Worm (Caenorhabditis elegans): ENCODE results near the gene acsd-1.
"Not testable (repeated sequence)": the region's sequence is repeated elsewhere in the genome, so short reads cannot be mapped to it uniquely, and the experiment has no call there.

Gene acsd-1

DNA sequence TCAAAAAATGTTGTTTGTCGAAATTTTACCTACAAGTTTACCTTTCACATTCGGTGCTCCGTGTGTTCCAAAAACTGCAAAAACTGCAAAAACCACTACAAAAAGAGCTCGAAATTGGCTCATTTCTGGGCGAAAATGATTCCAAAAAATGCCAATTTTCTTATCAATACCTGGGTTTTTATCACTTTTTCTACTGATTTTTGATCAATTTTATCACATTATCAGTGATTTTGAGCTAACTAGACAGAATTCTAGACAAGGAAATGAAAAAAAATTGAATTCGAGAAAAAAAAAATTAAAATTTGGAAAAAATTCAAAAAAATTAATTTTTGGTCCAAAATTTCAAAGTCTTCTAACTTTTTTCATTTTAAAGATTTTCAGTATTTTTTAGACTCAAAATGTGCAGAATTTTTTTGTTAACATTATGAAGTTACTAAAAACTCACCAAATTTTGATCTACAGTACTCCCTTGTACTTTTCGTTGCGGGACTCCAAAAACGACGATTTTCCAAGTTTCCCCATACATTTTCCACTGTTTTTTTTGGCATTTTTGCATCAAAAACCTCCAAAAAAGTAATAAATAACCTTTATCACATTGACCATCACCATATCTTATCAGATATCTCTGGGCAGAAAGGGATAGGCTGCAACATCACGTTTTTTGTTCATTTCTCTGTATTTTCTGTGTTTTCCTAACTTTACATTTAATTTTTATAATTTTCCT, at the start of gene acsd-1, which contains the start of gene F58B6.1:
Gene acsd-1 (plus strand): TSS at position 674 of the 724 bp plus-strand sequence.
Gene F58B6.1 (minus strand): TSS at position 133 of the 724 bp plus-strand sequence.
- TF ChIP-seq T22C8.4 (GFP tag; IDR thresholded peaks at IDR 0.05): no peak
- TF ChIP-seq klf-2 (GFP tag; conservative IDR thresholded peaks at IDR 0.05): no peak
- TF ChIP-seq ref-1 (GFP tag; conservative IDR thresholded peaks at IDR 0.05): no peak
- TF ChIP-seq tab-1 (GFP tag; IDR thresholded peaks at IDR 0.05): no peak
- TF ChIP-seq ztf-23 (GFP tag; IDR thresholded peaks at IDR 0.05): no peak
- no peak for TF ChIP-seq cog-1 (tag; optimal IDR thresholded peaks at IDR 0.05)

DNA sequence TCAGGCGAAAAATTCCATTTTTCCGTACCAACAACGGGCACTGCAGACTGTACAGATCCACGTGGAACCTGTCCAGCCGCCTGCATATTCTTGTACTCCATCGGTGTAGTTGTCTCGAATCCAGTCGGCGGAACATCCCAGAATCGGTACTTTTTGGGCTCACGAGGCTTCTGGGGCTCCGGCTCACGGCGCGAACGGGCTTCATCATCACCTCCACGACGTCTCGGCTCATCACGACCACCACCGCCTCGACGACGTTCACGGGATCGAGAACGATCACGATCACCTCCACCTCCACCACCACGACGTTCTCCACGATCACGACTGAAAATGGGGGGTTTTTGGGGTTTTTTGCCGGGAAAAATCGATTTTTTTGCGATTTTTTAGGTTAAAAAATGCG, 42.1 kb upstream of the acsd-1 start:
- TF ChIP-seq T22C8.4 (GFP tag; IDR thresholded peaks at IDR 0.05) (no peak), tab-1 (GFP tag; IDR thresholded peaks at IDR 0.05) (no peak), med-1 (GFP tag; optimal IDR thresholded peaks at IDR 0.05; ENCODE audit: insufficient read depth) (no peak), flt-1 (GFP tag; IDR thresholded peaks at IDR 0.05) (no peak), ztf-23 (GFP tag; IDR thresholded peaks at IDR 0.05) (no peak), klf-2 (GFP tag; conservative IDR thresholded peaks at IDR 0.05) (no peak), cog-1 (tag; optimal IDR thresholded peaks at IDR 0.05) (no peak), ztf-29 (GFP tag; IDR thresholded peaks at IDR 0.05) (no peak), ref-1 (GFP tag; conservative IDR thresholded peaks at IDR 0.05) (no peak)

DNA sequence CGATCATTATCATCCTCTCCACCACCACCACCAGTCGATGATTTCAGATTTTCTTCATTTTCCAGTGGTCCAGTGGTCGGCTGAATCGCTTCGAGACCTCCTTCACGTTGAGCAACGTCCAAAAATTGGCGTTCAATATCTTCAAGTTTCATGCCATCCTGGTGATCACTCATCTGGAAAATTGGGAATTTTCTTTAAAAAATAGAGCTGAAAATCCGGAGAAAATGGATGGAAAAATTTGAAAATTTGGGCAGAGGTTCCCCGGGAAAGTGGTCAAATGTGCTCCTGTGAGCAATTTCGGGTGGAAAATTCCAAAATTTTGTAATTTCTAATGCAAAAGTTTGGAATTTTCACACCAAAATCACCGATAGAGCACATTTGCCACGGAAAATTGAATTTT, 39.9 kb upstream of the acsd-1 start, which contains the start of gene uaf-1:
Gene uaf-1 (minus strand): TSS at position 173 of the 400 bp plus-strand sequence.
- not testable (repeated sequence) for TF ChIP-seq cog-1 (tag; optimal IDR thresholded peaks at IDR 0.05); med-1 (GFP tag; optimal IDR thresholded peaks at IDR 0.05; ENCODE audit: insufficient read depth); klf-2 (GFP tag; conservative IDR thresholded peaks at IDR 0.05)

DNA sequence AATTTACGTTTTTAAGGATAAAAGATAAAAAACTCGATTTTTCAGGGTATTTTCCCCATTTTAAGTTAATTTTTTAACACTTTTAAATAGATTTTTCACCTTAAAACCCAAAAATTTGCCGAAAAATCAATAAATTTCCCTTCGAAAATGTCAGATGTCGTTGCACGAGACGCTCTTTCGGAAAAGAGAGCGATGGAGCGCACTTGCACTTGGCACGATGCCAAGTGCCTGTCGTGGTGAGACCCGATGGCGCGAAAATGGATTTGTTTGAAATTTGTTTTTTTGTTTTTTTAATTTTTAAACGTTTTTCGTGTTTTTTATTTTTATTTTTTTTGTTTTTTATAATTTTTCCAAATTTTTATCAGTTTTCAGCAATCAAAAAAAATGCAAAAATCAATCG, 35.7 kb upstream of the acsd-1 start, which contains the start of the genes rab-18 and kbp-4:
Gene rab-18 (minus strand): TSS at position 240 of the 400 bp plus-strand sequence.
Gene kbp-4 (plus strand): TSS at position 366 of the 400 bp plus-strand sequence.
- TF ChIP-seq med-1 (GFP tag; optimal IDR thresholded peaks at IDR 0.05; ENCODE audit: insufficient read depth): no peak
- TF ChIP-seq klf-2 (GFP tag; conservative IDR thresholded peaks at IDR 0.05): no peak
- no peak for TF ChIP-seq tab-1 (GFP tag; IDR thresholded peaks at IDR 0.05)
- 0 out of 2 replicates have a peak, but pooled peaks have one; percentile 40 for TF ChIP-seq ztf-23 (GFP tag; IDR thresholded peaks at IDR 0.05)
- TF ChIP-seq cog-1 (tag; optimal IDR thresholded peaks at IDR 0.05): peak; percentile 68
- peak; percentile 61; the same call in 1 of the 2 replicates for TF ChIP-seq flt-1 (GFP tag; IDR thresholded peaks at IDR 0.05)
- no peak for TF ChIP-seq ztf-29 (GFP tag; IDR thresholded peaks at IDR 0.05)
- TF ChIP-seq T22C8.4 (GFP tag; IDR thresholded peaks at IDR 0.05): peak; percentile 71

DNA sequence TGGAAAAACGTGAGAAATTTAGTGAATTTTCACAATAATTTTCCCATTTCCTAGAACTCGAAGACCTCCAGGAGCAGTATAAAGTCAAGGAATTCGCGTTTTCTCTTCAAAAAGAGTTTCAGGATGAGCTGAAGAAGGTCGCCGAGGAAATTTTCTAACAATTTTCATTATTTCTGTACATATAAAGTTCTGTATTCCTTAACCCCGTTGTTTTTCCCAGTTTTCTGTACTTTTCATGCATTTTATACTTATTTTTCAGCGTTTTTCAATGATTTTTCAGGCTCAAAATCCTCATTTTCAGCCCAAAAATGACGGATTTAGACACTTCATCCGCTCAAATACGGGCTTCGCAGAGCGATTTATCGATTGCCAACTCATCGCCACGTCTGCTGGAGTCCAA, 35.2 kb upstream of the acsd-1 start, which contains the start of gene par-2:
Gene par-2 (plus strand): TSS at position 301 of the 400 bp plus-strand sequence.
- no peak for TF ChIP-seq cog-1 (tag; optimal IDR thresholded peaks at IDR 0.05)
- TF ChIP-seq ztf-23 (GFP tag; IDR thresholded peaks at IDR 0.05): no peak
- TF ChIP-seq flt-1 (GFP tag; IDR thresholded peaks at IDR 0.05): no peak
- no peak for TF ChIP-seq ztf-29 (GFP tag; IDR thresholded peaks at IDR 0.05)
- no peak for TF ChIP-seq tab-1 (GFP tag; IDR thresholded peaks at IDR 0.05)
- no peak for TF ChIP-seq klf-2 (GFP tag; conservative IDR thresholded peaks at IDR 0.05)
- TF ChIP-seq med-1 (GFP tag; optimal IDR thresholded peaks at IDR 0.05; ENCODE audit: insufficient read depth): no peak
- no peak for TF ChIP-seq ref-1 (GFP tag; conservative IDR thresholded peaks at IDR 0.05)
- no peak for TF ChIP-seq T22C8.4 (GFP tag; IDR thresholded peaks at IDR 0.05)

DNA sequence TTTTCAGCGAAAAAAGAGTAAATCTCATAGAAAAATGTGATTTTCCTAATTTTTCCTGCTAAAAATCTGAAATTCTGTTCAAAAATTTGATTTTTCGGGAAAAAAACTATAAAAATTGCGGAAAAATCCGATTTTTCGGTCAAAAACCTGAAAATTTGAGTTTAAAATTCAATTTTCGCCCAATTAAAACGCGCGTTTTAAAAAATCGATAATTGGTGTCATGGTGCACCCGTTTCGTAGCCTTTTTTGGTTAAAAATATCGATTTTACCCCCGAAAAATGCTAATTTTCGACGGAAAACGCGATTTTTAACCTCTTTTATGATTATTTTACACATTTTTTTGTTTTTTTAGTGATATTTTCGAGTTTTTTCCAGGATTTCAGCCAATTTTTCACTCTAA, 31.3 kb upstream of the acsd-1 start:
- TF ChIP-seq ztf-29 (GFP tag; IDR thresholded peaks at IDR 0.05): no peak
- no peak for TF ChIP-seq flt-1 (GFP tag; IDR thresholded peaks at IDR 0.05)
- peak; percentile 69 for TF ChIP-seq T22C8.4 (GFP tag; IDR thresholded peaks at IDR 0.05)

DNA sequence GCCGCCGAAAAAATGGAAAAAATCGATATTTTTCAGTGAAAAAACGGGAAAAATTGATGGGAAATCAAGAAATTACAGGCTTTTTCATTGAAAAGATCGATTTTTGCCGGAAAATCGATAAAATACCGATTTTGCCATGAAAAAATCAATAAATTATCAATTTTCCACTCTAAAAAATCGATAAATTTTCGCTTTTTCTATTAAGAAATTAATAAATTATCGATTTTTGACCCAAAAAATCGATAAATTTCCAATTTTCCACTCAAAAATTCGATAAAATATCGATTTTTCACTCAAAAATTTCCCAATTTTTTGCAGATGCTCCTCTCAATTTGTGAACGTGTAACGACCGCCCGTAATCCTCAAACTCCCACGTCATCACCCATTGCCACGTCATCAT, 21.9 kb upstream of the acsd-1 start:
- TF ChIP-seq med-1 (GFP tag; optimal IDR thresholded peaks at IDR 0.05; ENCODE audit: insufficient read depth) (no peak), ztf-29 (GFP tag; IDR thresholded peaks at IDR 0.05) (no peak), T22C8.4 (GFP tag; IDR thresholded peaks at IDR 0.05) (0 out of 2 replicates have a peak, but pooled peaks have one; percentile 18), flt-1 (GFP tag; IDR thresholded peaks at IDR 0.05) (no peak), cog-1 (tag; optimal IDR thresholded peaks at IDR 0.05) (no peak)

DNA sequence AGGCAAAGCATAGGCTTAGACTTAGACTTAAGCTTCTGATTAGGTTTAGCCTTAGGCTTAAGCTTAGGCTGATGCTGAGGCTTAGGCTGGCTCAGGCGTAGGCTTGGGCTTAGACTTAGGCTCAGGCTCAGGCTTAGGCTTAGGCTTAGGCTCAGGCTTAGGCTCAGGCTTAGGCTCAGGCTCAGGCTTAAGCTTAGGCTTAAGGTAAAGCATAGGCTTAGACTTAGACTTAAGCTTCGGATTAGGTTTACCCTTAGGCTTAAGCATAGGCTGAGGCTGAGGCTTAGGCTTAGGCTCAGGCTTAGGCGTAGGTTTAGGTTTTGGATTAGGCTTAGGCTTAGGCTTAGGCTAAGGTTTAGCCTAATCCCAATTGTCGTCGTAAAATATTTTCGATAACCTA, 16.7 kb upstream of the acsd-1 start:
- TF ChIP-seq med-1 (GFP tag; optimal IDR thresholded peaks at IDR 0.05; ENCODE audit: insufficient read depth) (no peak), klf-2 (GFP tag; conservative IDR thresholded peaks at IDR 0.05) (no peak), ztf-29 (GFP tag; IDR thresholded peaks at IDR 0.05) (no peak), cog-1 (tag; optimal IDR thresholded peaks at IDR 0.05) (no peak), ztf-23 (GFP tag; IDR thresholded peaks at IDR 0.05) (no peak), T22C8.4 (GFP tag; IDR thresholded peaks at IDR 0.05) (no peak), flt-1 (GFP tag; IDR thresholded peaks at IDR 0.05) (no peak), tab-1 (GFP tag; IDR thresholded peaks at IDR 0.05) (no peak)

DNA sequence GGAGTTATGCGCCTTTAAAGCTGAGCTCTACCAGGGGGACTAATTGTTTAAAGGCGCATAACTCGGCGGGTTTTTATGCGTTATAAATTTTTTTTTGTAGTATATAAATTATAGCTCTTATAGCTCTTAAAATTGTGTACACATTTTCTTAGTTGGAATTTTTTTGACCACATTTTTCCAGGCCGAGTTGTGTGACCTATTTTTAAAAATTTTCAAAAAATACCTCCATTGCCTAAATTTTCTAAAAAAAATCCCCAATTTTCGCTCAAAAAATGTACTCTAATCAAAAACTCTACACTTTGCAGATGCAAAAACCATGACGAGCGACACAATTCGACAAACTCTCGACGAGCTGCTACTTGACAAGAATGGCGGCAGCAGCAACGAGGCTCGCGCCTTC, 13.4 kb upstream of the acsd-1 start, which contains the start of gene exc-6:
Gene exc-6 (plus strand): TSS at position 301 of the 400 bp plus-strand sequence.
- TF ChIP-seq ztf-29 (GFP tag; IDR thresholded peaks at IDR 0.05) (no peak), T22C8.4 (GFP tag; IDR thresholded peaks at IDR 0.05) (no peak), med-1 (GFP tag; optimal IDR thresholded peaks at IDR 0.05; ENCODE audit: insufficient read depth) (no peak), cog-1 (tag; optimal IDR thresholded peaks at IDR 0.05) (no peak), ref-1 (GFP tag; conservative IDR thresholded peaks at IDR 0.05) (no peak), klf-2 (GFP tag; conservative IDR thresholded peaks at IDR 0.05) (no peak), tab-1 (GFP tag; IDR thresholded peaks at IDR 0.05) (no peak), flt-1 (GFP tag; IDR thresholded peaks at IDR 0.05) (no peak), ztf-23 (GFP tag; IDR thresholded peaks at IDR 0.05) (no peak)

DNA sequence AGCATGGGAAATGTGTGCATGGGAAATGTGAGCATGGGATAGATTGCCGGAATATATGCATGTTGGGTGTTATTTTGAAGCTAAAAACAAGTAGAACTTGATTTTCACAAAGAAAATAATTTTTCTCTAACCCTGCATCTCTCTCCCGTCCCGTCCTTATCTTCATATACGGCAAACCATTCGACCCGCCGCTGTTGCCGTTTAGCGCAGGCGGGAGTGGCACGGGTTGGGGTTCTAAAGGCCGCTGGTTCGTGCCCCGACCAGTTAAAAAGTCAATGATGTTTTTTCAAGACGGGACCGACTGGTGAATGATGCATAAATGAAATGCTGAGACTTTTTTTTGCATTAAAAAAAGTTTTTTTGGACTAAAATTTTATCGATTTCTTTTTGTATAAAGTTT, 6.0 kb downstream of the acsd-1 start:
- TF ChIP-seq tab-1 (GFP tag; IDR thresholded peaks at IDR 0.05): peak; percentile 81; the same call in 1 of the 2 replicates
- peak; percentile 65; the same call in 1 of the 2 replicates for TF ChIP-seq ztf-29 (GFP tag; IDR thresholded peaks at IDR 0.05)
- peak; percentile 6 for TF ChIP-seq cog-1 (tag; optimal IDR thresholded peaks at IDR 0.05)
- TF ChIP-seq klf-2 (GFP tag; conservative IDR thresholded peaks at IDR 0.05): 0 out of 2 replicates have a peak, but pooled peaks have one; percentile 53
- 0 out of 2 replicates have a peak, but pooled peaks have one; percentile 63 for TF ChIP-seq ref-1 (GFP tag; conservative IDR thresholded peaks at IDR 0.05)
- no peak for TF ChIP-seq med-1 (GFP tag; optimal IDR thresholded peaks at IDR 0.05; ENCODE audit: insufficient read depth)
- TF ChIP-seq flt-1 (GFP tag; IDR thresholded peaks at IDR 0.05): peak; percentile 85
- TF ChIP-seq T22C8.4 (GFP tag; IDR thresholded peaks at IDR 0.05): 0 out of 2 replicates have a peak, but pooled peaks have one; percentile 20
- peak; percentile 87 for TF ChIP-seq ztf-23 (GFP tag; IDR thresholded peaks at IDR 0.05)

Data from whole organism, midembryonic.